Worm (Caenorhabditis elegans): ENCODE measurements around the gene K09E4.4.

K09E4.4 gene

ce11 chrII:14112842-14113241 is 9.1 kb downstream of the K09E4.4 start:
- TF ChIP-seq hmbx-1 (tag; optimal IDR thresholded peaks at IDR 0.05) (no peak), ceh-13 (GFP tag; optimal IDR thresholded peaks at IDR 0.05) (no peak), ama-1 (optimal IDR thresholded peaks at IDR 0.05) (no peak), tbx-37 (GFP tag; conservative IDR thresholded peaks at IDR 0.05) (no peak)

ce11 chrII:14109184-14109664 is 12.7 kb downstream of the K09E4.4 start, which contains the start of gene cpg-7:
cpg-7 (minus strand) TSS chrII:14109234.
- TF ChIP-seq sea-1 (GFP tag; conservative IDR thresholded peaks at IDR 0.05), result no peak

- TF ChIP-seq tbx-11 (GFP tag; IDR thresholded peaks at IDR 0.05), result no peak
- no peak for TF ChIP-seq pes-1 (GFP tag; IDR thresholded peaks at IDR 0.05)
Observed at ce11 chrII:14106164-14106563, 15.8 kb downstream of the K09E4.4 start.

- TF ChIP-seq scrt-1 (GFP tag; IDR thresholded peaks at IDR 0.05) (no peak), ceh-36 (tag; optimal IDR thresholded peaks at IDR 0.05) (no peak), hmg-4 (GFP tag; optimal IDR thresholded peaks at IDR 0.05) (no peak), ets-7 (tag; optimal IDR thresholded peaks at IDR 0.05) (no peak), tbx-11 (GFP tag; IDR thresholded peaks at IDR 0.05) (no peak), ceh-13 (GFP tag; optimal IDR thresholded peaks at IDR 0.05) (no peak), hmbx-1 (tag; optimal IDR thresholded peaks at IDR 0.05) (no peak), sea-1 (GFP tag; conservative IDR thresholded peaks at IDR 0.05) (no peak), tra-4 (tag; optimal IDR thresholded peaks at IDR 0.05) (no peak), B0310.2 (tag; optimal IDR thresholded peaks at IDR 0.05) (no peak), flt-1 (GFP tag; IDR thresholded peaks at IDR 0.05) (no peak), tbx-37 (GFP tag; conservative IDR thresholded peaks at IDR 0.05) (no peak), aly-1 (tag; optimal IDR thresholded peaks at IDR 0.05) (no peak), pes-1 (GFP tag; IDR thresholded peaks at IDR 0.05) (no peak)
Observed at ce11 chrII:14104470-14104869, 17.5 kb downstream of the K09E4.4 start, which contains the start of gene gur-4. gur-4 (plus strand) TSS chrII:14104770.

ce11 chrII:14102112-14102511 is 19.9 kb downstream of the K09E4.4 start:
- TF ChIP-seq B0310.2 (tag; optimal IDR thresholded peaks at IDR 0.05) (no peak), ceh-36 (tag; optimal IDR thresholded peaks at IDR 0.05) (no peak), hmg-4 (GFP tag; optimal IDR thresholded peaks at IDR 0.05) (no peak), hmbx-1 (tag; optimal IDR thresholded peaks at IDR 0.05) (no peak), tra-4 (tag; optimal IDR thresholded peaks at IDR 0.05) (no peak), ceh-13 (GFP tag; optimal IDR thresholded peaks at IDR 0.05) (no peak), hnd-1 (tag; optimal IDR thresholded peaks at IDR 0.05) (no peak), ets-7 (tag; optimal IDR thresholded peaks at IDR 0.05) (no peak), F13C5.2 (tag; optimal IDR thresholded peaks at IDR 0.05) (no peak), scrt-1 (GFP tag; IDR thresholded peaks at IDR 0.05) (no peak), tbx-11 (GFP tag; IDR thresholded peaks at IDR 0.05) (no peak)

ce11 chrII:14100963-14101362 is 21.0 kb downstream of the K09E4.4 start, which contains the start of gene bkip-1:
bkip-1 (plus strand) TSS chrII:14101263.
- TF ChIP-seq tbx-11 (GFP tag; IDR thresholded peaks at IDR 0.05) (no peak), hnd-1 (tag; optimal IDR thresholded peaks at IDR 0.05) (no peak), flt-1 (GFP tag; IDR thresholded peaks at IDR 0.05) (no peak), B0310.2 (tag; optimal IDR thresholded peaks at IDR 0.05) (no peak), ama-1 (optimal IDR thresholded peaks at IDR 0.05) (no peak), ceh-13 (GFP tag; optimal IDR thresholded peaks at IDR 0.05) (no peak), aly-1 (tag; optimal IDR thresholded peaks at IDR 0.05) (no peak), tbx-37 (GFP tag; conservative IDR thresholded peaks at IDR 0.05) (no peak), hmbx-1 (tag; optimal IDR thresholded peaks at IDR 0.05) (no peak)

ce11 chrII:14098348-14098747 is 23.6 kb downstream of the K09E4.4 start:
- no peak for TF ChIP-seq tbx-37 (GFP tag; conservative IDR thresholded peaks at IDR 0.05)
- no peak for TF ChIP-seq ets-7 (tag; optimal IDR thresholded peaks at IDR 0.05)
- TF ChIP-seq tbx-11 (GFP tag; IDR thresholded peaks at IDR 0.05), result no peak
- no peak for TF ChIP-seq scrt-1 (GFP tag; IDR thresholded peaks at IDR 0.05)
- TF ChIP-seq pes-1 (GFP tag; IDR thresholded peaks at IDR 0.05), result no peak
- TF ChIP-seq sea-1 (GFP tag; conservative IDR thresholded peaks at IDR 0.05), result no peak
- no peak for TF ChIP-seq B0310.2 (tag; optimal IDR thresholded peaks at IDR 0.05)
- no peak for TF ChIP-seq ceh-36 (tag; optimal IDR thresholded peaks at IDR 0.05)
- no peak for TF ChIP-seq tra-4 (tag; optimal IDR thresholded peaks at IDR 0.05)
- no peak for TF ChIP-seq hmg-4 (GFP tag; optimal IDR thresholded peaks at IDR 0.05)
- no peak for TF ChIP-seq flt-1 (GFP tag; IDR thresholded peaks at IDR 0.05)
- no peak for TF ChIP-seq F13C5.2 (tag; optimal IDR thresholded peaks at IDR 0.05)
- TF ChIP-seq hmbx-1 (tag; optimal IDR thresholded peaks at IDR 0.05), result no peak
- no peak for TF ChIP-seq ceh-13 (GFP tag; optimal IDR thresholded peaks at IDR 0.05)
- TF ChIP-seq ama-1 (optimal IDR thresholded peaks at IDR 0.05), result no peak
- no peak for TF ChIP-seq hnd-1 (tag; optimal IDR thresholded peaks at IDR 0.05)
- no peak for TF ChIP-seq aly-1 (tag; optimal IDR thresholded peaks at IDR 0.05)

- TF ChIP-seq scrt-1 (GFP tag; IDR thresholded peaks at IDR 0.05) (no peak), flt-1 (GFP tag; IDR thresholded peaks at IDR 0.05) (no peak), ama-1 (optimal IDR thresholded peaks at IDR 0.05) (no peak), ets-7 (tag; optimal IDR thresholded peaks at IDR 0.05) (no peak), hmg-4 (GFP tag; optimal IDR thresholded peaks at IDR 0.05) (no peak), B0310.2 (tag; optimal IDR thresholded peaks at IDR 0.05) (no peak), tra-4 (tag; optimal IDR thresholded peaks at IDR 0.05) (no peak), tbx-37 (GFP tag; conservative IDR thresholded peaks at IDR 0.05) (no peak), pes-1 (GFP tag; IDR thresholded peaks at IDR 0.05) (no peak), aly-1 (tag; optimal IDR thresholded peaks at IDR 0.05) (no peak), sea-1 (GFP tag; conservative IDR thresholded peaks at IDR 0.05) (no peak), hnd-1 (tag; optimal IDR thresholded peaks at IDR 0.05) (no peak), tbx-11 (GFP tag; IDR thresholded peaks at IDR 0.05) (no peak)
Observed at ce11 chrII:14097518-14097917, 24.4 kb downstream of the K09E4.4 start, which contains the start of gene Y39G8C.2. Y39G8C.2 (minus strand) TSS chrII:14097618.
